Worm (Caenorhabditis elegans): ENCODE measurements around the gene hil-2.

Gene hil-2

ce11 chrIV:6323654-6324224, 29.7 kb downstream of the hil-2 start, which contains the start of gene sqd-1 (continued):
- TF ChIP-seq zfh-2 (GFP tag; conservative IDR thresholded peaks at IDR 0.05) = peak; percentile 90
- peak; percentile 57 for TF ChIP-seq nhr-27 (tag; optimal IDR thresholded peaks at IDR 0.05)
- TF ChIP-seq T07F8.4 (tag; optimal IDR thresholded peaks at IDR 0.05) = no peak
- TF ChIP-seq ztf-6 (GFP tag; IDR thresholded peaks at IDR 0.05) = peak; percentile 78
- peak; percentile 90 for TF ChIP-seq C06A6.2 (GFP tag; conservative IDR thresholded peaks at IDR 0.05)
- TF ChIP-seq attf-6 (GFP tag; IDR thresholded peaks at IDR 0.05) = peak; percentile 79; the same call in 1 of the 2 replicates
- peak; percentile 71; the same call in 1 of the 2 replicates for TF ChIP-seq lin-26 (GFP tag; IDR thresholded peaks at IDR 0.05)
- peak; percentile 92 for TF ChIP-seq lin-54 (GFP tag; optimal IDR thresholded peaks at IDR 0.05)
- peak; percentile 30 for TF ChIP-seq nhr-80 (tag; optimal IDR thresholded peaks at IDR 0.05)
- TF ChIP-seq tlf-1 (GFP tag; optimal IDR thresholded peaks at IDR 0.05) = peak; percentile 93
- no peak for TF ChIP-seq hlh-26 (GFP tag; conservative IDR thresholded peaks at IDR 0.05)
- peak; percentile 86; the same call in 1 of the 2 replicates for TF ChIP-seq egl-44 (GFP tag; IDR thresholded peaks at IDR 0.05)
- TF ChIP-seq ceh-91 (GFP tag; IDR thresholded peaks at IDR 0.05) = peak; percentile 89
- peak; percentile 82 for TF ChIP-seq hmg-1.2 (GFP tag; IDR thresholded peaks at IDR 0.05)
- TF ChIP-seq pha-4 (tag; optimal IDR thresholded peaks at IDR 0.05) = peak; percentile 47
- peak; percentile 75 for TF ChIP-seq tbp1 (GFP tag; optimal IDR thresholded peaks at IDR 0.05)
- no peak for TF ChIP-seq mes-4 (tag; optimal IDR thresholded peaks at IDR 0.05)
- TF ChIP-seq akir-1 (GFP tag; optimal IDR thresholded peaks at IDR 0.05) = no peak
- TF ChIP-seq F39B2.1 (GFP tag; IDR thresholded peaks at IDR 0.05) = no peak
- peak; percentile 93 for TF ChIP-seq F23B12.7 (tag; optimal IDR thresholded peaks at IDR 0.05; ENCODE audit: insufficient read depth)
- TF ChIP-seq F57C9.4 (tag; optimal IDR thresholded peaks at IDR 0.05) = peak; percentile 79
- peak; percentile 88 for TF ChIP-seq hrde-1 (tag; optimal IDR thresholded peaks at IDR 0.05; ENCODE audit: borderline replicate concordance)
- TF ChIP-seq tbx-9 (tag; optimal IDR thresholded peaks at IDR 0.05; ENCODE audit: borderline replicate concordance) = no peak
- TF ChIP-seq F22D6.2 (tag; optimal IDR thresholded peaks at IDR 0.05) = peak; percentile 81
- peak; percentile 96 for TF ChIP-seq Y53G8AR.9 (GFP tag; conservative IDR thresholded peaks at IDR 0.05)
- peak; percentile 30 for TF ChIP-seq B0035.1 (tag; optimal IDR thresholded peaks at IDR 0.05)
- TF ChIP-seq fkh-3 (tag; optimal IDR thresholded peaks at IDR 0.05) = no peak
- TF ChIP-seq die-1 (tag; optimal IDR thresholded peaks at IDR 0.05) = peak; percentile 55
- TF ChIP-seq lir-1 (GFP tag; conservative IDR thresholded peaks at IDR 0.05) = peak; percentile 91
- peak; percentile 60; the same call in 1 of the 2 replicates for TF ChIP-seq ztf-25 (GFP tag; IDR thresholded peaks at IDR 0.05)
- TF ChIP-seq unc-130 (GFP tag; optimal IDR thresholded peaks at IDR 0.05) = peak; percentile 62
- no peak for TF ChIP-seq nhr-179 (tag; optimal IDR thresholded peaks at IDR 0.05)
- TF ChIP-seq egrh-3 (GFP tag; IDR thresholded peaks at IDR 0.05) = peak; percentile 57; the same call in 1 of the 2 replicates
- peak in 1 of 2 experiments; percentile 7 for TF ChIP-seq rec-8 (tag; optimal IDR thresholded peaks at IDR 0.05)
- TF ChIP-seq B0336.3 (GFP tag; IDR thresholded peaks at IDR 0.05) = peak; percentile 93
- TF ChIP-seq sptf-2 (GFP tag; optimal IDR thresholded peaks at IDR 0.05) = no peak
- peak; percentile 54 for TF ChIP-seq xnd-1 (tag; optimal IDR thresholded peaks at IDR 0.05)
- TF ChIP-seq mel-28 (tag; optimal IDR thresholded peaks at IDR 0.05; ENCODE audit: borderline replicate concordance) = no peak
- peak; percentile 96 for TF ChIP-seq nfyb-1 (GFP tag; IDR thresholded peaks at IDR 0.05)
- peak; percentile 52 for TF ChIP-seq snpc-1.1 (tag; optimal IDR thresholded peaks at IDR 0.05; ENCODE audit: insufficient read depth)
- TF ChIP-seq Y53F4B.3 (GFP tag; IDR thresholded peaks at IDR 0.05) = peak; percentile 81
- TF ChIP-seq ztf-26 (tag; optimal IDR thresholded peaks at IDR 0.05) = peak; percentile 88
- TF ChIP-seq bed-1 (GFP tag; IDR thresholded peaks at IDR 0.05) = 0 out of 2 replicates have a peak, but pooled peaks have one; percentile 33
- TF ChIP-seq lag-1 (GFP tag; IDR thresholded peaks at IDR 0.05) = no peak
- peak; percentile 48 for TF ChIP-seq ztf-18 (tag; optimal IDR thresholded peaks at IDR 0.05)
- peak; percentile 65; the same call in 1 of the 2 replicates for TF ChIP-seq aptf-2 (GFP tag; conservative IDR thresholded peaks at IDR 0.05)
- peak; percentile 86 for TF ChIP-seq madf-6 (GFP tag; IDR thresholded peaks at IDR 0.05)
